Worm (Caenorhabditis elegans) whole organism, L4 larva: ENCODE measurements around the gene T12G3.2.

Source experiments
- D1046.2 ChIP-seq: fragments of 200-800 bp; sonication (Bioruptor generic); IDR thresholded peaks from 2 replicates; pipeline ENCODE4 v1.3.6; 2022; ENCODE audit warnings: missing genetic modification characterization, missing compliant biosample characterization
- F10B5.3 ChIP-seq: sonication (generic microtip); optimal IDR thresholded peaks from 2 replicates; lab custom pipeline; 2016; ENCODE audit warnings: mild to moderate bottlenecking, missing genetic modification characterization, missing compliant biosample characterization
- F44E2.7 ChIP-seq: fragments of 200-800 bp; sonication (Bioruptor generic); IDR thresholded peaks from 2 replicates; pipeline ENCODE4 v2.1.2; 2022; ENCODE audit warnings: missing genetic modification characterization, missing compliant biosample characterization
- aha-1 ChIP-seq: fragments of 150-350 bp; peaks from one replicate; lab custom pipeline; 2014; ENCODE audit warnings: missing biosample characterization, missing genetic modification characterization
- aly-2 ChIP-seq: sonication (generic microtip); optimal IDR thresholded peaks from 2 replicates; lab custom pipeline; 2018; ENCODE audit warnings: missing biosample characterization, missing genetic modification characterization
- arid-1 ChIP-seq: fragments of 200-800 bp; sonication (Bioruptor generic); conservative IDR thresholded peaks from 2 replicates; pipeline ENCODE4 v1.3.6; 2022; ENCODE audit warnings: missing genetic modification reagents, missing genetic modification characterization, missing compliant biosample characterization
- attf-4 ChIP-seq: sonication (generic microtip); optimal IDR thresholded peaks from 3 replicates; lab custom pipeline; 2017; ENCODE audit warnings: missing biosample characterization, missing genetic modification characterization
- ceh-28 ChIP-seq: fragments of 150-350 bp; optimal IDR thresholded peaks from 2 replicates; lab custom pipeline; 2014; ENCODE audit warnings: missing biosample characterization, missing genetic modification reagents, missing genetic modification characterization
- ceh-82 ChIP-seq: sonication (generic microtip); optimal IDR thresholded peaks from 2 replicates; lab custom pipeline; 2017; ENCODE audit warnings: missing biosample characterization, missing genetic modification characterization
- ctbp-1 ChIP-seq: fragments of 200-800 bp; sonication (Bioruptor generic); IDR thresholded peaks from 2 replicates; pipeline ENCODE4 v1.3.6; 2022; ENCODE audit warnings: missing genetic modification reagents, missing genetic modification characterization, missing compliant biosample characterization
- daf-12 ChIP-seq: fragments of 150-350 bp; optimal IDR thresholded peaks from 2 replicates; lab custom pipeline; 2014; ENCODE audit warnings: missing biosample characterization, missing genetic modification reagents, missing genetic modification characterization
- daf-19 ChIP-seq: fragments of 200-800 bp; sonication (Bioruptor generic); conservative IDR thresholded peaks from 2 replicates; pipeline ENCODE4 v1.3.6; 2022; ENCODE audit warnings: missing genetic modification characterization, missing compliant biosample characterization
- dmd-6 ChIP-seq: fragments of 200-800 bp; sonication (Bioruptor generic); IDR thresholded peaks from 2 replicates; pipeline ENCODE4 v1.3.6; 2022; ENCODE audit warnings: missing genetic modification reagents, missing genetic modification characterization, missing compliant biosample characterization
- dpl-1 ChIP-seq: fragments of 150-350 bp; optimal IDR thresholded peaks from 2 replicates; lab custom pipeline; 2014; ENCODE audit warnings: missing biosample characterization, missing genetic modification reagents, missing genetic modification characterization
- hif-1 ChIP-seq, 2 experiments: sonication (generic microtip); optimal IDR thresholded peaks; 2 replicates each; lab custom pipeline; 2016 to 2017; ENCODE audit warnings: missing compliant biosample characterization in 2 of 2, missing genetic modification characterization in 2 of 2, missing genetic modification reagents in 2 of 2, missing genotype in 2 of 2, mild to moderate bottlenecking in 1 of 2
- hlh-30 ChIP-seq: sonication (generic microtip); optimal IDR thresholded peaks from 2 replicates; lab custom pipeline; 2017; ENCODE audit warnings: antibody characterized with exemption, mild to moderate bottlenecking, missing genetic modification characterization, missing compliant biosample characterization; ENCODE audit not compliant: insufficient read depth
- lin-15B ChIP-seq: fragments of 150-350 bp; sonication (generic microtip); optimal IDR thresholded peaks from 3 replicates; lab custom pipeline; 2014; ENCODE audit warnings: missing biosample characterization, missing genetic modification characterization
- lin-29 ChIP-seq: fragments of 200-800 bp; sonication (Bioruptor generic); IDR thresholded peaks from 2 replicates; pipeline ENCODE4 v1.3.6; 2022; ENCODE audit warnings: missing genetic modification reagents, missing genetic modification characterization, missing compliant biosample characterization
- lsy-2 ChIP-seq, 2 experiments: fragments of 150-350 bp in 1 of 2; sonication (generic microtip) in 1 of 2; optimal IDR thresholded peaks; 2 replicates each; lab custom pipeline; 2014 to 2017; ENCODE audit warnings: missing biosample characterization in 2 of 2, missing genetic modification characterization in 2 of 2
- mdt-29 ChIP-seq: fragments of 200-800 bp; sonication (Bioruptor generic); IDR thresholded peaks from 2 replicates; pipeline ENCODE4 v1.3.6; 2022; ENCODE audit warnings: missing genetic modification reagents, missing genetic modification characterization, missing compliant biosample characterization
- mes-2 ChIP-seq: sonication (generic microtip); optimal IDR thresholded peaks from 2 replicates; lab custom pipeline; 2016; ENCODE audit warnings: missing genotype, mild to moderate bottlenecking, missing genetic modification characterization, missing compliant biosample characterization; ENCODE audit not compliant: poor library complexity, severe bottlenecking
- nhr-42 ChIP-seq: fragments of 200-800 bp; sonication (Bioruptor generic); IDR thresholded peaks from 2 replicates; pipeline ENCODE4 v1.3.6; 2022; ENCODE audit warnings: missing genetic modification characterization, missing compliant biosample characterization
- nhr-48 ChIP-seq: sonication (generic microtip); optimal IDR thresholded peaks from 2 replicates; lab custom pipeline; 2016; ENCODE audit warnings: mild to moderate bottlenecking, missing genetic modification characterization, missing compliant biosample characterization
- nhr-6 ChIP-seq: fragments of 150-350 bp; optimal IDR thresholded peaks from 2 replicates; lab custom pipeline; 2014; ENCODE audit warnings: missing biosample characterization, missing genetic modification characterization
- nhr-76 ChIP-seq: fragments of 150-350 bp; optimal IDR thresholded peaks from 2 replicates; lab custom pipeline; 2014; ENCODE audit warnings: missing biosample characterization, missing genetic modification characterization
- pha-4 ChIP-seq, 2 experiments: fragments of 150-350 bp in 1 of 2; fragments of 200-800 bp in 1 of 2; sonication (Bioruptor generic) in 1 of 2; IDR thresholded peaks in 1 of 2; optimal IDR thresholded peaks in 1 of 2; 2 replicates each; pipeline versions ENCODE4 v1.3.6 to Lab custom; 2014 to 2022; ENCODE audit warnings: missing genetic modification characterization in 2 of 2, missing genetic modification reagents in 2 of 2, missing biosample characterization in 1 of 2, missing compliant biosample characterization in 1 of 2
- set-16 ChIP-seq: fragments of 200-800 bp; sonication (Bioruptor generic); IDR thresholded peaks from 2 replicates; pipeline ENCODE4 v1.3.6; 2022; ENCODE audit warnings: missing genetic modification reagents, missing genetic modification characterization, missing compliant biosample characterization
- spr-1 ChIP-seq: sonication (generic microtip); optimal IDR thresholded peaks from 2 replicates; lab custom pipeline; 2016; ENCODE audit warnings: mild to moderate bottlenecking, missing genetic modification characterization, missing compliant biosample characterization
- tag-97 ChIP-seq: fragments of 200-800 bp; sonication (Bioruptor generic); IDR thresholded peaks from 2 replicates; pipeline ENCODE4 v1.3.6; 2022; ENCODE audit warnings: missing genetic modification characterization, missing compliant biosample characterization
- unc-130 ChIP-seq: sonication (generic microtip); optimal IDR thresholded peaks from 2 replicates; lab custom pipeline; 2016; ENCODE audit warnings: missing genetic modification reagents, missing genetic modification characterization, missing compliant biosample characterization
- unc-62 ChIP-seq, 3 experiments: fragments of 150-350 bp in 1 of 3; sonication (generic microtip); optimal IDR thresholded peaks in 2 of 3; peaks in 1 of 3; 1 replicate in 1 of 3; 2 replicates in 2 of 3; lab custom pipeline; 2014 to 2017; ENCODE audit warnings: missing biosample characterization in 3 of 3, missing genetic modification characterization in 3 of 3, missing genetic modification reagents in 3 of 3, missing genotype in 1 of 3
- zfp-2 ChIP-seq: sonication (generic microtip); optimal IDR thresholded peaks from 2 replicates; lab custom pipeline; 2016; ENCODE audit warnings: mild to moderate bottlenecking, missing genetic modification characterization, missing compliant biosample characterization
- zip-2 ChIP-seq: fragments of 150-350 bp; optimal IDR thresholded peaks from 2 replicates; lab custom pipeline; 2014; ENCODE audit warnings: missing biosample characterization, missing genetic modification characterization

The T12G3.2 gene

ce11 chrIV:12061229-12061628 lies 14.5 kb upstream of the T12G3.2 start, which contains the start of gene K08E4.8:
Gene K08E4.8, minus strand, starts transcription at chrIV:12061329.
- no peak for TF ChIP-seq daf-12 (tag; lab: Kevin White, UChicago)
- TF ChIP-seq F44E2.7 (GFP tag; lab: Robert Waterston, UW) = no peak
- no peak for TF ChIP-seq unc-130 (GFP tag; lab: Kevin White, UChicago)
- no peak for TF ChIP-seq dmd-6 (GFP tag; lab: Robert Waterston, UW)
- TF ChIP-seq zip-2 = no peak
- no peak for TF ChIP-seq nhr-48

- TF ChIP-seq mes-2 (tag; lab: Kevin White, UChicago) (peak; percentile 8), ctbp-1 (GFP tag; lab: Robert Waterston, UW) (no peak)
Measured at ce11 chrIV:12057508-12057907, 10.7 kb upstream of the T12G3.2 start, which contains the start of gene K08E4.3. Gene K08E4.3, plus strand, starts transcription at chrIV:12057742.

- no peak for TF ChIP-seq spr-1 (tag; lab: Kevin White, UChicago)
- TF ChIP-seq tag-97 (GFP tag; lab: Robert Waterston, UW) = no peak
- no peak for TF ChIP-seq lin-15B
- no peak for TF ChIP-seq mes-2 (tag; lab: Kevin White, UChicago)
- no peak for TF ChIP-seq daf-19 (GFP tag; lab: Robert Waterston, UW)
- TF ChIP-seq nhr-6 (tag; lab: Kevin White, UChicago) = no peak
- TF ChIP-seq D1046.2 (GFP tag; lab: Robert Waterston, UW) = no peak
- TF ChIP-seq nhr-76 (tag; lab: Kevin White, UChicago) = no peak
- TF ChIP-seq lin-29 (GFP tag; lab: Robert Waterston, UW) = no peak
- no peak for TF ChIP-seq unc-130 (GFP tag; lab: Kevin White, UChicago)
- no peak for TF ChIP-seq mdt-29
- TF ChIP-seq lsy-2 (tag; optimal IDR thresholded peaks at IDR 0.05; lab: Kevin White, UChicago) = no peak
- no peak for TF ChIP-seq arid-1 (GFP tag; lab: Robert Waterston, UW)
- TF ChIP-seq zfp-2 (tag; lab: Kevin White, UChicago) = no peak
- TF ChIP-seq aly-2 = no peak
- TF ChIP-seq ceh-82 = no peak
- no peak for TF ChIP-seq unc-62 (GFP tag; optimal IDR thresholded peaks at IDR 0.05 in 1 of 2; lab: Kevin White, UChicago)
- TF ChIP-seq unc-62 (tag; optimal IDR thresholded peaks at IDR 0.05; lab: Kevin White, UChicago) = no peak
- no peak for TF ChIP-seq attf-4
Measured at ce11 chrIV:12056603-12057002, 9.8 kb upstream of the T12G3.2 start, which contains the start of gene K08E4.2. Gene K08E4.2, minus strand, starts transcription at chrIV:12056656.

- TF ChIP-seq F10B5.3 (tag; lab: Kevin White, UChicago) = no peak
- TF ChIP-seq aha-1 (tag; lab: Kevin White, UChicago) = peak; percentile 96
Measured at ce11 chrIV:12052461-12052860, 5.7 kb upstream of the T12G3.2 start.

ce11 chrIV:12051049-12051792 lies 4.5 kb upstream of the T12G3.2 start, which contains the start of the genes bre-5 and spt-5:
Gene bre-5, minus strand, starts transcription at chrIV:12051215.
Gene spt-5, plus strand, starts transcription at chrIV:12051491.
- TF ChIP-seq mes-2 (tag; lab: Kevin White, UChicago) (peak; percentile 65), hlh-30 (tag; lab: Kevin White, UChicago) (peak; percentile 6), dpl-1 (GFP tag; lab: Kevin White, UChicago) (peak; percentile 29), unc-62 (GFP tag; optimal IDR thresholded peaks at IDR 0.05 in 1 of 2; lab: Kevin White, UChicago) (peak in 1 of 2 experiments; percentile 8), unc-62 (tag; optimal IDR thresholded peaks at IDR 0.05; lab: Kevin White, UChicago) (no peak), ceh-28 (peak; percentile 59), lsy-2 (tag; optimal IDR thresholded peaks at IDR 0.05; lab: Kevin White, UChicago) (peak in 1 of 2 experiments; percentile 56), hif-1 (tag; optimal IDR thresholded peaks at IDR 0.05; lab: Kevin White, UChicago) (no peak), nhr-42 (GFP tag; lab: Robert Waterston, UW) (no peak), set-16 (GFP tag; lab: Robert Waterston, UW) (no peak), pha-4 (GFP tag; IDR thresholded peaks at IDR 0.05; lab: Robert Waterston, UW) (no peak), pha-4 (tag; optimal IDR thresholded peaks at IDR 0.05; lab: Kevin White, UChicago) (no peak)
- TF ChIP-seq, all 104 proteins: peak for 6
